Worm (Caenorhabditis elegans): ENCODE measurements around the gene sfxn-1.5.

sfxn-1.5 gene

DNA sequence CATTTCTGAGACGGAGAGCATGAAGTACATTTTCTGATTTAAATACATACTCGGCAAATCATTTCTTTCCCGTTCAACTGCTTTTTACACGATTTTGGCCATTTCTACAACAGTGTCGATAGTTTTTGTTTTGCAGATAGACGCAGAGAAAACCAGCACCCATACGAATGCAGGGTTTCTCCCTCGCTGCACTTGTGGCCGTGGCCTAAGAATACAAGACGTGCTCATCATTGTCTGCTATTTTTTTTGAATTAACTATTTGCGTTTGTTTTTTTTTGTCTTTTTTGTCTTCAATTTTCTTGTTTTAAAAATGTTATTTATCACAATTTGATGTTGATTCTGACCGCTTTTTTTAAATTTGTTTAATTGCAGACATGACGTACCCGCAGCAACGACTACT is 31.6 kb upstream of the sfxn-1.5 start, which contains the start of gene smcl-1:
TSS of gene smcl-1 (plus strand) at position 373 of the 400 bp plus-strand sequence.
- TF ChIP-seq cnd-1 (tag; optimal IDR thresholded peaks at IDR 0.05): no peak
- TF ChIP-seq hlh-1 (tag; optimal IDR thresholded peaks at IDR 0.05): peak; percentile 34
- no peak for TF ChIP-seq blmp-1 (tag; optimal IDR thresholded peaks at IDR 0.05)
- no peak for TF ChIP-seq mab-5 (tag; optimal IDR thresholded peaks at IDR 0.05)
- TF ChIP-seq mep-1 (tag; optimal IDR thresholded peaks at IDR 0.05): peak; percentile 34
- peak; percentile 5 for TF ChIP-seq nhr-2 (tag; optimal IDR thresholded peaks at IDR 0.05)

DNA sequence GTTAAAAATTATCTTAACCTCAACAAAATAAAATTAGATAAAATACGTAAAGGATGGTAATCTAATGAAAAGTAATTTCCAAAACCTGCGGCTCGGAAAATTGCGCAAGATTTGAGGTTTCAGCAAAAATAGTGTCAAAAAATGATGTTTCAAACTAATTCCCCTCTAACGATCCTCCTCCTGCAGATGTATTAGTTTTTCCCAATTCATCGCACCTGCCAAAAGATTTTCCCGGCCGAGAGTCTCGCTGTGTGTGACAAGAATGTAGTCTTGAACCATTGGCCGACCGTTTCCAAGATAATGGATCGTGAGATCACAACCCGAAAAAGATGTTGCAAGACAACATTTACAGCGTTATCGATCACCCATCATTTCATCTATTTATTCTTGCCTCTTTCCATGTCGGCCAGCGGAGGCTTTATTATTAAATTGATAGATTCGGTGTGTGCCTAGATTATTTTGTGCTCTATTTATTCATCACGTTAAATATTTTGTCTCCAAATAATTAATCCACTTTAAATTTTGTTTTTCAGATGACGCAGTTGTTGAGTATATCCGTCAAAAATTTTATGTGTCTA is 28.6 kb upstream of the sfxn-1.5 start, which contains the start of the genes C44C10.10 and C44C10.5:
TSS of gene C44C10.10 (plus strand) at position 301 of the 578 bp plus-strand sequence.
TSS of gene C44C10.5 (plus strand) at position 528 of the 578 bp plus-strand sequence.
- TF ChIP-seq pha-4 (tag; optimal IDR thresholded peaks at IDR 0.05) (no peak), nhr-2 (tag; optimal IDR thresholded peaks at IDR 0.05) (no peak), elt-1 (tag; optimal IDR thresholded peaks at IDR 0.05; ENCODE audit: borderline replicate concordance, insufficient read depth) (peak; percentile 30)

- TF ChIP-seq ceh-83 (GFP tag; optimal IDR thresholded peaks at IDR 0.05): no peak
- TF ChIP-seq tbx-8 (GFP tag; optimal IDR thresholded peaks at IDR 0.05): no peak
- no peak for TF ChIP-seq unc-39 (tag; optimal IDR thresholded peaks at IDR 0.05)
- TF ChIP-seq nhr-237 (tag; optimal IDR thresholded peaks at IDR 0.05): no peak
- no peak for TF ChIP-seq nhr-28 (tag; optimal IDR thresholded peaks at IDR 0.05)
- no peak for TF ChIP-seq ces-1 (GFP tag; optimal IDR thresholded peaks at IDR 0.05)
- no peak for TF ChIP-seq nhr-2 (tag; optimal IDR thresholded peaks at IDR 0.05)
- TF ChIP-seq flh-1 (GFP tag; optimal IDR thresholded peaks at IDR 0.05): no peak
- no peak for TF ChIP-seq lin-13 (tag; optimal IDR thresholded peaks at IDR 0.05)
- no peak for TF ChIP-seq mab-5 (tag; optimal IDR thresholded peaks at IDR 0.05)
- no peak for TF ChIP-seq snpc-4 (tag; optimal IDR thresholded peaks at IDR 0.05)
- TF ChIP-seq mep-1 (tag; optimal IDR thresholded peaks at IDR 0.05): no peak
- no peak for TF ChIP-seq ham-2 (GFP tag; optimal IDR thresholded peaks at IDR 0.05)
- no peak for TF ChIP-seq lin-32 (GFP tag; optimal IDR thresholded peaks at IDR 0.05)
Measured at ce11 chrX:11687836-11688319, 26.4 kb upstream of the sfxn-1.5 start, which contains the start of gene C44C10.7. Gene C44C10.7 (minus strand): TSS chrX:11688269.

DNA sequence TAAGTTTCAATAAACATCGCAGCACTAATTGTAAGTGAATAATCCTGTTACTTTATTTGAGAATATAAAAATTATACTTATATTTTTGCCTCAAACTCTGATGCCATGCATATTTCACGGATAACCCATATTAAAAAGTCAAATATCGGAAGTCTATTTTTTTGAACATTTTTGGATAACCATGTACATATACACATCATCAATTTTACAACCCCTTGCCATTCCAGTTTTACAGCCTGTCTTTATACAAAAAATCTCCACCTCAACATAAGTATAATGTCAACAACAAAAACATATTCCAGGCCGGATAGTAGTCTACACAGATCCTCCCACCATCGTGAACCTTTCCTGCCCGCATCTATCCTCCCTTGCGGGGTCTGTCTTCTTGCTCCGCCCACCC is 22.8 kb upstream of the sfxn-1.5 start, which contains the start of gene hnd-1:
TSS of gene hnd-1 (plus strand) at position 301 of the 400 bp plus-strand sequence.
- TF ChIP-seq mep-1 (tag; optimal IDR thresholded peaks at IDR 0.05): no peak
- TF ChIP-seq elt-1 (tag; optimal IDR thresholded peaks at IDR 0.05; ENCODE audit: borderline replicate concordance, insufficient read depth): no peak
- TF ChIP-seq ceh-83 (GFP tag; optimal IDR thresholded peaks at IDR 0.05): no peak
- TF ChIP-seq ces-1 (GFP tag; optimal IDR thresholded peaks at IDR 0.05): no peak
- no peak for TF ChIP-seq nhr-76 (tag; optimal IDR thresholded peaks at IDR 0.05)
- no peak for TF ChIP-seq lsy-2 (tag; optimal IDR thresholded peaks at IDR 0.05)
- TF ChIP-seq lin-13 (tag; optimal IDR thresholded peaks at IDR 0.05): no peak
- TF ChIP-seq nhr-237 (tag; optimal IDR thresholded peaks at IDR 0.05): no peak
- no peak for TF ChIP-seq mab-5 (tag; optimal IDR thresholded peaks at IDR 0.05)
- TF ChIP-seq M03D4.4 (tag; optimal IDR thresholded peaks at IDR 0.05): no peak
- no peak for TF ChIP-seq hlh-1 (tag; optimal IDR thresholded peaks at IDR 0.05)
- no peak for TF ChIP-seq tbx-8 (GFP tag; optimal IDR thresholded peaks at IDR 0.05)
- no peak for TF ChIP-seq cnd-1 (tag; optimal IDR thresholded peaks at IDR 0.05)
- TF ChIP-seq ceh-43 (GFP tag; optimal IDR thresholded peaks at IDR 0.05): no peak
- no peak for TF ChIP-seq blmp-1 (tag; optimal IDR thresholded peaks at IDR 0.05)
- no peak for TF ChIP-seq nhr-28 (tag; optimal IDR thresholded peaks at IDR 0.05)
- TF ChIP-seq flh-1 (GFP tag; optimal IDR thresholded peaks at IDR 0.05): no peak
- TF ChIP-seq lin-32 (GFP tag; optimal IDR thresholded peaks at IDR 0.05): no peak

DNA sequence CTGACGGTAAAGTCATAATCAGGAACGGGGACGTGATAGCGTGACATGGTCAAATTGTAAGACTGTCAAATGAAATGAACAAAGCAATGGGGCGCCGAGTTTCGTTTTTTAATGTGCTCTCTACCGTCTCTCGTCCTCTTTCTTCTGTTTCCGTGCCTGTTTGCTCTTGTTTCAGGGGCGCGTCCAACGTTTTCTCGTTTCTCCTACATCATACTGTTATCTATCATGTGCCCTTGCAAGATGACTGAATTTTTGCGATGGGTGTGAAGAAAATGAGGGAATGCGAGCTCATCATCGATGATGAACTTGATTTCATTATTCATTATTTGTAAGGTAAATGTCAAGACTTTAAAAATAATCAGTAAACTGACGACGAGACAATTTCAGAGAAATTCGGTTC is 19.4 kb upstream of the sfxn-1.5 start, which contains the start of gene T04F8.7:
TSS of gene T04F8.7 (minus strand) at position 130 of the 400 bp plus-strand sequence.
- TF ChIP-seq elt-3 (tag; optimal IDR thresholded peaks at IDR 0.05): no peak
- TF ChIP-seq nhr-12 (tag; optimal IDR thresholded peaks at IDR 0.05): no peak
- TF ChIP-seq tbx-8 (GFP tag; optimal IDR thresholded peaks at IDR 0.05): no peak

DNA sequence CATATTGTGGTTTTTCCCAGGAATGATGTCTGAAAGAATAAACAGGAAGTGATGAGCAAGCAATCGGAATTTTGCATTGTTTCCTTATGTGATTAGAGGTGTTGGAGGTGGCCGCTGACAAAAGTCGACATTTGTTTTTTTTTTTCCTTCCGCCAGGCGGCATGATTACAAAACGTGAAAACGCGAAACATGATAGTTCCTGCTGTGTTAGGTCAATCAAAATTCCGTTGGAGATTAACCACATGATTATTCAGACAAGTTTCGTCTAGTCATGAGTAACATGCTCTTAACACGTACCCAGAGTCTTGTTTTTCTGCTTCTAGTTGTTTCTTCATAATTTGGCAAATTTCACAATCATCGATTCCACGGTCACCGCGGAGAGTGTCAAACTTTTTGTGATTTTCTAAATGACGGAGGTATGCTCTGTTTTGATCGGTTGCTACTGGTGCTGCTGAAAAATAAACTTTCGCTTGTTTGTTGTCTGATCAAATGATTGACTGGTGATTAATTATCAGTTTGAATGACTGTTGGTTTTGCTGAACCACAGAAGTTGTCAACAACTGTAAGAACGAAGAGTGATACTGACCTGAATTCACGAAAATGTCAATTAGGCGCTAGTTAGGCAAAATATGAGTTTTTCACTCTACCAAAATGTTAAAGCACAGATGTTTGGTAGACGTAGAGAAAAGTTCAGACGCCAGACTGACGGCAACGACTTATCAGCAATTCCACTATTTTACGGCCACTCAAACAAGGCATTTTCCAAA is 17.9 kb upstream of the sfxn-1.5 start:
- TF ChIP-seq mab-5 (tag; optimal IDR thresholded peaks at IDR 0.05): no peak
- no peak for TF ChIP-seq drap-1 (GFP tag; optimal IDR thresholded peaks at IDR 0.05)
- no peak for TF ChIP-seq zip-8 (tag; optimal IDR thresholded peaks at IDR 0.05)
- no peak for TF ChIP-seq unc-39 (tag; optimal IDR thresholded peaks at IDR 0.05)
- no peak for TF ChIP-seq mep-1 (tag; optimal IDR thresholded peaks at IDR 0.05)
- no peak for TF ChIP-seq M03D4.4 (tag; optimal IDR thresholded peaks at IDR 0.05)
- TF ChIP-seq unc-120 (tag; optimal IDR thresholded peaks at IDR 0.05; ENCODE audit: poor library complexity, severe bottlenecking): no peak
- TF ChIP-seq ceh-83 (GFP tag; optimal IDR thresholded peaks at IDR 0.05): no peak
- no peak for TF ChIP-seq ham-2 (GFP tag; optimal IDR thresholded peaks at IDR 0.05)
- no peak for TF ChIP-seq elt-1 (tag; optimal IDR thresholded peaks at IDR 0.05; ENCODE audit: borderline replicate concordance, insufficient read depth)
- TF ChIP-seq nhr-76 (tag; optimal IDR thresholded peaks at IDR 0.05): no peak
- TF ChIP-seq ces-1 (GFP tag; optimal IDR thresholded peaks at IDR 0.05): no peak
- no peak for TF ChIP-seq lin-13 (tag; optimal IDR thresholded peaks at IDR 0.05)
- TF ChIP-seq cnd-1 (tag; optimal IDR thresholded peaks at IDR 0.05): no peak
- TF ChIP-seq lin-32 (GFP tag; optimal IDR thresholded peaks at IDR 0.05): no peak
- TF ChIP-seq nhr-237 (tag; optimal IDR thresholded peaks at IDR 0.05): no peak

Data from whole organism, mixed stage, embryonic.